Worm (Caenorhabditis elegans): ENCODE measurements around the gene Y97E10C.1.

Y97E10C.1 gene

DNA sequence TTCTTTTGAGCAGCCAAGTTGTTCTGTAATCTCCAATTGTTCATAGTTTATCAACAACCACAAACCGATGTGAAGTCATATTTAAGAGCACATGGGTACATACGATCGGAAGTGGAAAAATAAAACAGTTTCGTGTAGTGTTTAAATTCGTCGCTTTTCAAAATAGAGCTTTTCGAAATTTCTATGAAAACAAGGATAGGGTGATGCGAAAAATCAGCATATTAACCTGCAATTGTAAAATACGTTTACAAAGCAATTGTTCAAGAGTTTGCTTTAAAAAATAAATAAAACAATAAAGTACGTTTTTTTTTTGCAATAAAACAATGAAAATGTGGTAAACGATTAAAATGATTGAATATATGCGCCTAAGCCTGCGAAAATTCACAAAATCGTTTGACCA lies 6.7 kb upstream of the Y97E10C.1 start, which contains the start of gene ZK105.14:
TSS of gene ZK105.14 (minus strand) at position 101 of the 400 bp plus-strand sequence.
- TF ChIP-seq ceh-34 (tag; optimal IDR thresholded peaks at IDR 0.05) (no peak), fax-1 (tag; optimal IDR thresholded peaks at IDR 0.05) (no peak), ceh-9 (tag; optimal IDR thresholded peaks at IDR 0.05) (no peak), ttx-3 (tag; optimal IDR thresholded peaks at IDR 0.05) (no peak), hlh-13 (GFP tag; optimal IDR thresholded peaks at IDR 0.05) (no peak)

DNA sequence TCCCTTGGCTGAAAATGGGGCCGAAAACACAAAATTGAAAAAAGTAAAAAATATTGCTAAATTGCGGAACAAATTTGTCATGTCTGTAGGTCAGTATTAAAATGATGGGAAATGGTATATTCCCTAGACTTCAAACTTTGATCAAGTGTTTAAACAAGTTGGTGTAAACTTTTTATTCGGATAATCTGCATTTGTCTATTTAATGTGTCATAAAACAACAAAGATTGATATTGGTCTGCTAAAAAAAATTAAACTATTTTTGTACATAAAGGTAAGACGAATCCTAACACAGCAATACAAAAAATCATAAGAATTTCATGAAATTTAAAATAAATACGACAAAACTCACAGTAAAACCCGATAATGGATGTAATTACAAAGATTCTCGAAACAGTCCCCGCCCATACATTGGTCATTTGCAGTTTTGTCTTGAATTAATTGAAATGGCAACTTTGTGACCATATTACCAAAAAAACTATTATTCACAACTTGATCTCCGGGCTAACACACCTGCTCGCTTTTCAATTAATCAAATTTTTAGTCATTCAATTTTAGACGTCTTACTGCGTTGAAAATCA lies 4.6 kb upstream of the Y97E10C.1 start, which contains the start of the genes ZK105.6 and ZK105.8:
TSS of gene ZK105.6 (minus strand) at position 101 of the 578 bp plus-strand sequence.
TSS of gene ZK105.8 (plus strand) at position 528 of the 578 bp plus-strand sequence.
- no peak for TF ChIP-seq rnt-1 (tag; optimal IDR thresholded peaks at IDR 0.05)
- peak; percentile 18 for TF ChIP-seq unc-42 (tag; optimal IDR thresholded peaks at IDR 0.05)

DNA sequence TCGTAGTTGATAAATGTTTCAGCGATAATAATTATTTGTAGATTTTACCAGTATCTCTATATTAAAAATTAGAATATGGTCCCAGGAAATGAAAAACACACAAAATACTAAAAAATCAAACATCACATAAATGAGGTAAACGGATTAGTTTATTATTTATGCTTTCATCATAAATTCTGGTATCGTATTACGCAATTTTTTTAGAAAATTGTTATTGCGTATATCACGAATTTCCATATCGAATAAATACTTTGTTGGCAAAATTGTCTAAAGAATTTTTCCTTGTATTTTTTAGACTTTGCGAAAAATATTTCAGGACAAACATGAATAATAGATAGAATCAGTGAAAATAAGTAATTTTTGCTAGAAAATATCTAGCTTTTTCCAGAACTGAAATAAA lies 2.5 kb upstream of the Y97E10C.1 start:
- TF ChIP-seq unc-42 (tag; optimal IDR thresholded peaks at IDR 0.05) (no peak), lin-11 (tag; optimal IDR thresholded peaks at IDR 0.05) (no peak), tbx-2 (tag; optimal IDR thresholded peaks at IDR 0.05) (no peak), unc-55 (GFP tag; optimal IDR thresholded peaks at IDR 0.05) (no peak), ceh-18 (tag; optimal IDR thresholded peaks at IDR 0.05) (no peak), npax-4 (tag; optimal IDR thresholded peaks at IDR 0.05) (no peak), ztf-16 (tag; optimal IDR thresholded peaks at IDR 0.05) (no peak), pax-1 (tag; optimal IDR thresholded peaks at IDR 0.05) (no peak), ceh-2 (tag; optimal IDR thresholded peaks at IDR 0.05) (no peak), che-1 (tag; optimal IDR thresholded peaks at IDR 0.05) (no peak)

DNA sequence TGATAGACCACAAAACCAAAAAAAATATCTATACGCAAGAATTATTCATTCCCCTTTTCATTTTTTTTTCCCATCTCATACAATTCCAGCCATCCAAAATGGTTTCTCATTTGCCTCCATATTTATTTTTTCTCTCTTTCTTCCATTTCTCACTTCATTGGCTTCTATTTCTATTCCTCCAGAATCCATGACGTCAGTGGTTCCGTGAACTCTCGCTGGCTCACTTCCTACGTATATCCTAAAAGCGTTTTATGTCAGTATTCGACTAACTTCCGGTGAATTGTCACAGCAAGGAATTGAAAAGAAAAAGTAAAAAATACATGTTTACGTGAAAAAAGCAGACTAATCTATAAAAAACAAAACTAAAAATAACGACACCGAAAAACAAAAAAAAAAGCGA lies 1.8 kb upstream of the Y97E10C.1 start:
- TF ChIP-seq unc-55 (GFP tag; optimal IDR thresholded peaks at IDR 0.05) (no peak), unc-42 (tag; optimal IDR thresholded peaks at IDR 0.05) (no peak), ceh-19 (GFP tag; optimal IDR thresholded peaks at IDR 0.05) (no peak), ahr-1 (tag; optimal IDR thresholded peaks at IDR 0.05) (no peak), unc-86 (tag; optimal IDR thresholded peaks at IDR 0.05) (no peak), gmeb-2 (tag; optimal IDR thresholded peaks at IDR 0.05) (no peak), ceh-2 (tag; optimal IDR thresholded peaks at IDR 0.05) (no peak), elt-2 (tag; optimal IDR thresholded peaks at IDR 0.05) (no peak), nfya-1 (tag; optimal IDR thresholded peaks at IDR 0.05) (no peak), dmd-4 (tag; optimal IDR thresholded peaks at IDR 0.05; ENCODE audit: borderline replicate concordance) (no peak), fkh-10 (GFP tag; optimal IDR thresholded peaks at IDR 0.05) (no peak), ceh-48 (tag; optimal IDR thresholded peaks at IDR 0.05) (no peak), ceh-6 (GFP tag; optimal IDR thresholded peaks at IDR 0.05) (no peak), pag-3 (tag; optimal IDR thresholded peaks at IDR 0.05; ENCODE audit: borderline replicate concordance) (no peak), npax-4 (tag; optimal IDR thresholded peaks at IDR 0.05) (no peak), T23F11.4 (GFP tag; optimal IDR thresholded peaks at IDR 0.05) (no peak), F13H6.1 (tag; optimal IDR thresholded peaks at IDR 0.05) (no peak), hlh-13 (GFP tag; optimal IDR thresholded peaks at IDR 0.05) (no peak), che-1 (tag; optimal IDR thresholded peaks at IDR 0.05) (no peak)

DNA sequence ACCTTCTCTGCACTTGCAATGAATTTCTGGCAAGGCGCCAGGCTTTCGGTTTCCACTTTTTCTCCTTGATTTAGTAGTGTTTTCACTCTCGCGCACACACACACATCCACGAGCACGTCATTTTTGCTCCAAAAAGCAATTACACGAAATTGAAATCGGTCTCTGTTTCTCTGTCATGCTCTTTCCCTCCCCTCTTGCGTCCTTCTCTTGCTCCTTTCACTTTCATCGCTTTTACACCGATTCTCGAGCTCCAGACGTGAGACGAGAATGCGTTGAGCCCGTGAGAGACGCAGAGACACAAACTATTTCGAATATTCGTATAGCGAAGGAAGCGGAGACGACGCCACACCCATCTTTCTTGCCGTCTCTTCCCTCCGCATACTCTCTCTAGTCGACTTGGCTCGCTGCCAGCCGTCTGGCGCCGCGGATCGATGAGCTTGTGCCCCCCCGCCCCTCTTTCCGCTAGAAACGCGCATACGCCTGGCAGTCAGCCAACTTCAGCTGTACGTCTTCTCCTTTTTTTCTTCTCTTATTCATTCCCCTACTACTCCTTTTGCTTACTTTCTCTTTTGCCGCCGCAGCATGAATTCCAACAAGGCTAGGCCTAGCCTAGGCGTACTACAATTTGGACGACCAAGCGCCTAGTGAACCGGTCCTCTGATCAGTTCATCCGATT lies 538 bp upstream of the Y97E10C.1 start:
- no peak for TF ChIP-seq pat-9 (tag; optimal IDR thresholded peaks at IDR 0.05)
- no peak for TF ChIP-seq ets-4 (tag; optimal IDR thresholded peaks at IDR 0.05)
- TF ChIP-seq ceh-45 (GFP tag; IDR thresholded peaks at IDR 0.05), result no peak
- TF ChIP-seq hlh-8 (tag; optimal IDR thresholded peaks at IDR 0.05), result peak; percentile 31
- TF ChIP-seq hlh-13 (GFP tag; optimal IDR thresholded peaks at IDR 0.05), result peak; percentile 29
- peak; percentile 58 for TF ChIP-seq syd-9 (tag; optimal IDR thresholded peaks at IDR 0.05)
- TF ChIP-seq unc-86 (tag; optimal IDR thresholded peaks at IDR 0.05), result no peak
- TF ChIP-seq unc-55 (GFP tag; optimal IDR thresholded peaks at IDR 0.05), result peak; percentile 20
- TF ChIP-seq nfya-1 (tag; optimal IDR thresholded peaks at IDR 0.05), result peak; percentile 82
- peak; percentile 97 for TF ChIP-seq ceh-18 (tag; optimal IDR thresholded peaks at IDR 0.05)
- TF ChIP-seq rnt-1 (tag; optimal IDR thresholded peaks at IDR 0.05), result peak; percentile 53
- TF ChIP-seq ceh-2 (tag; optimal IDR thresholded peaks at IDR 0.05), result peak; percentile 0
- TF ChIP-seq dve-1 (tag; optimal IDR thresholded peaks at IDR 0.05), result peak; percentile 32
- TF ChIP-seq T23F11.4 (GFP tag; optimal IDR thresholded peaks at IDR 0.05), result peak; percentile 19
- no peak for TF ChIP-seq hlh-15 (tag; optimal IDR thresholded peaks at IDR 0.05)
- TF ChIP-seq tbx-2 (tag; optimal IDR thresholded peaks at IDR 0.05), result peak; percentile 57
- peak; percentile 92 for TF ChIP-seq ceh-14 (tag; optimal IDR thresholded peaks at IDR 0.05)
- TF ChIP-seq dmd-4 (tag; optimal IDR thresholded peaks at IDR 0.05; ENCODE audit: borderline replicate concordance), result peak; percentile 17
- TF ChIP-seq K02D7.2 (tag; optimal IDR thresholded peaks at IDR 0.05), result no peak
- peak; percentile 47 for TF ChIP-seq ceh-19 (GFP tag; optimal IDR thresholded peaks at IDR 0.05)
- TF ChIP-seq unc-42 (tag; optimal IDR thresholded peaks at IDR 0.05), result peak; percentile 95
- no peak for TF ChIP-seq C38D4.7 (GFP tag; optimal IDR thresholded peaks at IDR 0.05)
- TF ChIP-seq unc-3 (GFP tag; conservative IDR thresholded peaks at IDR 0.05), result no peak
- TF ChIP-seq unc-3 (tag; optimal IDR thresholded peaks at IDR 0.05), result peak; percentile 51
